Worm (Caenorhabditis elegans) whole organism, late embryonic: ENCODE data around the gene nyn-3.

Experiments
- C08G9.2 ChIP-seq: sonication (generic microtip); optimal IDR thresholded peaks from 2 replicates; lab custom pipeline; 2016; ENCODE audit warnings: mild to moderate bottlenecking, missing genetic modification characterization, moderate library complexity, missing compliant biosample characterization
- C38D4.7 ChIP-seq: fragments of 200-800 bp; sonication (Bioruptor generic); optimal IDR thresholded peaks from 2 replicates; lab custom pipeline; 2018; ENCODE audit warnings: mild to moderate bottlenecking, missing genetic modification characterization, moderate library complexity, missing compliant biosample characterization
- K02D7.2 ChIP-seq: sonication (generic microtip); optimal IDR thresholded peaks from 2 replicates; lab custom pipeline; 2017; ENCODE audit warnings: mild to moderate bottlenecking, missing genetic modification characterization, missing compliant biosample characterization
- T23F11.4 ChIP-seq: fragments of 200-800 bp; sonication (Bioruptor generic); optimal IDR thresholded peaks from 2 replicates; lab custom pipeline; 2018; ENCODE audit warnings: mild to moderate bottlenecking, missing genetic modification characterization, missing compliant biosample characterization
- Y22D7AL.16 ChIP-seq: sonication (generic microtip); optimal IDR thresholded peaks from 2 replicates; lab custom pipeline; 2016; ENCODE audit warnings: missing genetic modification characterization, missing compliant biosample characterization
- ceh-18 ChIP-seq: sonication (generic microtip); optimal IDR thresholded peaks from 2 replicates; lab custom pipeline; 2016; ENCODE audit warnings: missing genetic modification characterization, missing compliant biosample characterization
- ceh-24 ChIP-seq: sonication (generic microtip); optimal IDR thresholded peaks from 2 replicates; lab custom pipeline; 2016; ENCODE audit warnings: mild to moderate bottlenecking, missing genetic modification characterization, missing compliant biosample characterization
- ceh-30 ChIP-seq: fragments of 150-350 bp; optimal IDR thresholded peaks from 2 replicates; lab custom pipeline; 2014; ENCODE audit warnings: missing biosample characterization, missing genetic modification characterization
- ceh-31 ChIP-seq: sonication (generic microtip); optimal IDR thresholded peaks from 2 replicates; lab custom pipeline; 2016; ENCODE audit warnings: missing genetic modification characterization, missing compliant biosample characterization
- ceh-34 ChIP-seq: sonication (generic microtip); optimal IDR thresholded peaks from 2 replicates; lab custom pipeline; 2016; ENCODE audit warnings: mild to moderate bottlenecking, missing genetic modification characterization, missing compliant biosample characterization
- ceh-48 ChIP-seq: sonication (generic microtip); optimal IDR thresholded peaks from 2 replicates; lab custom pipeline; 2016; ENCODE audit warnings: missing genetic modification characterization, inconsistent platforms, missing compliant biosample characterization
- ceh-6 ChIP-seq: fragments of 200-800 bp; sonication (Bioruptor generic); optimal IDR thresholded peaks from 2 replicates; lab custom pipeline; 2018; ENCODE audit warnings: mild to moderate bottlenecking, missing genetic modification characterization, missing compliant biosample characterization
- ceh-9 ChIP-seq: sonication (generic microtip); optimal IDR thresholded peaks from 2 replicates; lab custom pipeline; 2016; ENCODE audit warnings: mild to moderate bottlenecking, missing genetic modification characterization, inconsistent platforms, missing compliant biosample characterization
- che-1 ChIP-seq: sonication (generic microtip); optimal IDR thresholded peaks from 2 replicates; lab custom pipeline; 2016; ENCODE audit warnings: mild to moderate bottlenecking, missing genetic modification characterization, missing compliant biosample characterization
- dmd-4 ChIP-seq: sonication (generic microtip); optimal IDR thresholded peaks from 2 replicates; lab custom pipeline; 2016; ENCODE audit warnings: borderline replicate concordance, missing genetic modification characterization, missing compliant biosample characterization
- dve-1 ChIP-seq: sonication (generic microtip); optimal IDR thresholded peaks from 2 replicates; lab custom pipeline; 2017; ENCODE audit warnings: antibody characterized with exemption, mild to moderate bottlenecking, missing genetic modification characterization, missing compliant biosample characterization
- elt-2 ChIP-seq: sonication (generic microtip); optimal IDR thresholded peaks from 2 replicates; lab custom pipeline; 2016; ENCODE audit warnings: missing genetic modification reagents, missing genetic modification characterization, missing compliant biosample characterization
- elt-4 ChIP-seq: sonication (generic microtip); optimal IDR thresholded peaks from 2 replicates; lab custom pipeline; 2016; ENCODE audit warnings: missing genetic modification characterization, missing compliant biosample characterization
- eyg-1 ChIP-seq: sonication (generic microtip); optimal IDR thresholded peaks from 2 replicates; lab custom pipeline; 2016; ENCODE audit warnings: missing genotype, missing genetic modification characterization, missing compliant biosample characterization
- fkh-10 ChIP-seq: fragments of 150-350 bp; optimal IDR thresholded peaks from 2 replicates; lab custom pipeline; 2014; ENCODE audit warnings: missing biosample characterization, missing genetic modification reagents, missing genetic modification characterization
- hlh-15 ChIP-seq: sonication (generic microtip); optimal IDR thresholded peaks from 2 replicates; lab custom pipeline; 2016; ENCODE audit warnings: missing genetic modification characterization, missing compliant biosample characterization
- hlh-30 ChIP-seq: sonication (generic microtip); optimal IDR thresholded peaks from 2 replicates; lab custom pipeline; 2017; ENCODE audit warnings: antibody characterized with exemption, missing genetic modification characterization, missing compliant biosample characterization; ENCODE audit not compliant: insufficient read depth
- hlh-6 ChIP-seq: sonication (generic microtip); optimal IDR thresholded peaks from 2 replicates; lab custom pipeline; 2016; ENCODE audit warnings: missing genotype, missing genetic modification characterization, missing compliant biosample characterization
- lim-6 ChIP-seq: sonication (generic microtip); optimal IDR thresholded peaks from 2 replicates; lab custom pipeline; 2016; ENCODE audit warnings: missing genetic modification characterization, missing compliant biosample characterization
- lin-11 ChIP-seq: fragments of 200-800 bp; sonication (Bioruptor generic); optimal IDR thresholded peaks from 2 replicates; lab custom pipeline; 2018; ENCODE audit warnings: mild to moderate bottlenecking, missing genetic modification characterization, missing compliant biosample characterization
- mec-3 ChIP-seq: sonication (generic microtip); optimal IDR thresholded peaks from 2 replicates; lab custom pipeline; 2016; ENCODE audit warnings: borderline replicate concordance, missing genetic modification characterization, missing compliant biosample characterization
- nfya-1 ChIP-seq: sonication (generic microtip); optimal IDR thresholded peaks from 2 replicates; lab custom pipeline; 2017; ENCODE audit warnings: missing genetic modification characterization, mild to moderate bottlenecking, missing compliant biosample characterization, antibody characterized with exemption, moderate library complexity
- nhr-11 ChIP-seq: fragments of 150-350 bp; optimal IDR thresholded peaks from 2 replicates; lab custom pipeline; 2014; ENCODE audit warnings: missing biosample characterization, missing genetic modification characterization
- odd-2 ChIP-seq: sonication (generic microtip); optimal IDR thresholded peaks from 2 replicates; lab custom pipeline; 2017; ENCODE audit warnings: antibody characterized with exemption, mild to moderate bottlenecking, missing genetic modification characterization, missing compliant biosample characterization
- pag-3 ChIP-seq: sonication (generic microtip); optimal IDR thresholded peaks from 2 replicates; lab custom pipeline; 2016; ENCODE audit warnings: missing compliant biosample characterization, missing genetic modification characterization, borderline replicate concordance
- pat-9 ChIP-seq: fragments of 200-800 bp; sonication (Bioruptor generic); optimal IDR thresholded peaks from 2 replicates; lab custom pipeline; 2018; ENCODE audit warnings: mild to moderate bottlenecking, missing genetic modification characterization, moderate library complexity, missing compliant biosample characterization
- pax-1 ChIP-seq: fragments of 150-350 bp; optimal IDR thresholded peaks from 2 replicates; lab custom pipeline; 2014; ENCODE audit warnings: missing biosample characterization, missing genetic modification characterization
- pqm-1 ChIP-seq: sonication (generic microtip); optimal IDR thresholded peaks from 2 replicates; lab custom pipeline; 2016; ENCODE audit warnings: missing genetic modification characterization, missing compliant biosample characterization
- pros-1 ChIP-seq: fragments of 150-350 bp; optimal IDR thresholded peaks from 2 replicates; lab custom pipeline; 2014; ENCODE audit warnings: missing biosample characterization, missing genetic modification reagents, missing genetic modification characterization
- rnt-1 ChIP-seq: sonication (generic microtip); optimal IDR thresholded peaks from 2 replicates; lab custom pipeline; 2016; ENCODE audit warnings: missing genetic modification characterization, missing compliant biosample characterization
- sdc-2 ChIP-seq: sonication (generic microtip); optimal IDR thresholded peaks from 2 replicates; lab custom pipeline; 2016; ENCODE audit warnings: missing genotype, missing genetic modification characterization, missing compliant biosample characterization
- sox-2 ChIP-seq: fragments of 200-800 bp; sonication (Bioruptor generic); IDR thresholded peaks from 2 replicates; pipeline ENCODE4 v1.3.6; 2022; ENCODE audit warnings: missing genetic modification reagents, missing genetic modification characterization, missing compliant biosample characterization
- sox-4 ChIP-seq: sonication (generic microtip); optimal IDR thresholded peaks from 2 replicates; lab custom pipeline; 2017; ENCODE audit warnings: mild to moderate bottlenecking, missing genetic modification characterization, inconsistent platforms, missing compliant biosample characterization
- tbx-2 ChIP-seq: sonication (generic microtip); optimal IDR thresholded peaks from 2 replicates; lab custom pipeline; 2016; ENCODE audit warnings: missing genetic modification characterization, missing compliant biosample characterization
- tbx-7 ChIP-seq: sonication (generic microtip); optimal IDR thresholded peaks from 2 replicates; lab custom pipeline; 2016; ENCODE audit warnings: missing genotype, missing genetic modification characterization, missing compliant biosample characterization
- unc-42 ChIP-seq: sonication (generic microtip); optimal IDR thresholded peaks from 2 replicates; lab custom pipeline; 2016; ENCODE audit warnings: missing genotype, missing genetic modification characterization, missing compliant biosample characterization
- unc-55 ChIP-seq: sonication (generic microtip); optimal IDR thresholded peaks from 2 replicates; lab custom pipeline; 2017; ENCODE audit warnings: missing biosample characterization, missing genetic modification reagents, missing genetic modification characterization
- ztf-16 ChIP-seq: sonication (generic microtip); optimal IDR thresholded peaks from 2 replicates; lab custom pipeline; 2017; ENCODE audit warnings: missing genetic modification characterization, missing compliant biosample characterization

Gene nyn-3

ce11 chrII:6339511-6339910 is 47.1 kb upstream of the nyn-3 start:
- TF ChIP-seq ceh-30 (tag; lab: Kevin White, UChicago) (no peak), dve-1 (tag; lab: Kevin White, UChicago) (peak; percentile 41), pqm-1 (tag; lab: Kevin White, UChicago) (no peak)
- TF ChIP-seq, all 69 proteins: peak for 1

ce11 chrII:6335358-6335757 is 42.9 kb upstream of the nyn-3 start, which contains the start of gene C32D5.14:
C32D5.14 (plus strand) TSS chrII:6335488.
- TF ChIP-seq pax-1 (no peak), ceh-48 (tag; lab: Kevin White, UChicago) (no peak), ceh-9 (tag; lab: Kevin White, UChicago) (no peak), T23F11.4 (GFP tag; lab: Kevin White, UChicago) (no peak), pat-9 (tag; lab: Kevin White, UChicago) (no peak), ztf-16 (tag; lab: Kevin White, UChicago) (no peak)

DNA sequence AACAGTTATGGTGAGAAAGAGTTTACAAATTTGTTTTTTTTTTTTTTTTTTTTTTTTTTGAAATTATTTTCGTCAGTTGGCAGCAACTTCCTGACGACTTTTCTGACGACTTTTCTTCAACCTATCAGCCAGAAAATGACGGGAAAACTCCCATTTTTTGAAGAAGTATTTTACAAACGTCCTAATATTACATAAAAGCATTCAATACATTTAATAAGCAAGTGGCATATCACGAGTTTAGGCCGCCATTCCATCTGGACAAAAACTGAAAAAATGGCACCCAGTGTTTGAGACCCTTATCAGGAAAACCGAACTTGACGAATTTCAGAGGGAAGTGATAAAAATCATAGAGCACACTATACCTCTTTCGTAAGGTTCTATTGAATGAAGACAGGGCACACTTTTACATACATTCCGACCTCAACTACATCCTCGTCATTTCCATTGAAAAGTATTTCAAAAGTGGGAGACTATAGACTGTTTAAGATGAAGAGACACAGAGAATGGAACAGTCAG is 42.4 kb upstream of the nyn-3 start:
- TF ChIP-seq K02D7.2 (tag; lab: Kevin White, UChicago) (no peak), nhr-11 (tag; lab: Kevin White, UChicago) (no peak), unc-42 (tag; lab: Kevin White, UChicago) (no peak), pag-3 (tag; lab: Kevin White, UChicago) (no peak), pax-1 (no peak), ceh-18 (tag; lab: Kevin White, UChicago) (no peak), mec-3 (tag; lab: Kevin White, UChicago) (no peak), C38D4.7 (GFP tag; lab: Kevin White, UChicago) (no peak), C08G9.2 (no peak), sox-4 (tag; lab: Kevin White, UChicago) (no peak)

DNA sequence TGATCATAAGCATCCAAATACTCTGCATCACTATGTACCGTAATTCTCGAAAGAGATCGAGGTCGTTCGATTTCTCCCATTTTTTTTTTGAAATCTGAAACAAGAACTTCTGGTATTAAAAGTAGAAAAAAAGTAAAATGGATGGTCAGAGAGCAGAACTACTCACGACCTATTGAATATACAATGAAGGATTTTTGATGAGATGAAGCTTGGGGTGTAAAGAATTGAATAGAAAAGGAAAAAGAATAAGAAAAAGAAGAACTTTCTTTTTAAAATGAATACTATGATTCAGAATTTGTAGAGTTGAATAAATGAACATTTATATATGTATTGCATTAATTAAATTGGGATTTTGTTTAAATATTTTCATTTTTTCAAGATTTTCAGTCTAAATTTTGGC is 41.5 kb upstream of the nyn-3 start, which contains the start of gene ttc-39B:
TSS of gene ttc-39B (minus strand) at position 101 of the 400 bp plus-strand sequence.
- TF ChIP-seq eyg-1 (tag; lab: Kevin White, UChicago), result no peak
- no peak for TF ChIP-seq pag-3 (tag; lab: Kevin White, UChicago)
- TF ChIP-seq C08G9.2, result no peak
- no peak for TF ChIP-seq hlh-30 (tag; lab: Kevin White, UChicago)
- no peak for TF ChIP-seq dmd-4 (tag; lab: Kevin White, UChicago)

- TF ChIP-seq tbx-2 (tag; lab: Kevin White, UChicago) (peak; percentile 72), rnt-1 (tag; lab: Kevin White, UChicago) (peak; percentile 77), elt-2 (tag; lab: Kevin White, UChicago) (peak; percentile 53), C38D4.7 (GFP tag; lab: Kevin White, UChicago) (no peak), nfya-1 (tag; lab: Kevin White, UChicago) (peak; percentile 92), elt-4 (no peak), ceh-48 (tag; lab: Kevin White, UChicago) (no peak), sdc-2 (tag; lab: Kevin White, UChicago) (peak; percentile 37), Y22D7AL.16 (no peak), ceh-34 (tag; lab: Kevin White, UChicago) (peak; percentile 75), ceh-6 (GFP tag; lab: Kevin White, UChicago) (no peak), sox-2 (GFP tag; lab: Robert Waterston, UW) (no peak; the same call in 1 of the 2 replicates), ceh-18 (tag; lab: Kevin White, UChicago) (peak; percentile 81), hlh-6 (tag; lab: Kevin White, UChicago) (no peak), lim-6 (no peak), odd-2 (tag; lab: Kevin White, UChicago) (no peak), ceh-24 (no peak), fkh-10 (peak; percentile 39), pros-1 (tag; lab: Kevin White, UChicago) (peak; percentile 84), che-1 (tag; lab: Kevin White, UChicago) (peak; percentile 24), lin-11 (tag; lab: Kevin White, UChicago) (no peak), ceh-31 (tag; lab: Kevin White, UChicago) (peak; percentile 81), tbx-7 (tag; lab: Kevin White, UChicago) (no peak), unc-55 (GFP tag; lab: Kevin White, UChicago) (peak; percentile 6), hlh-15 (tag; lab: Kevin White, UChicago) (no peak)
Measured at ce11 chrII:6331222-6331830, 38.9 kb upstream of the nyn-3 start, which contains the start of gene set-4. set-4 (minus strand) TSS chrII:6331341.
